Worm (Caenorhabditis elegans): ENCODE results near the gene fbxa-18.

ce11 chrV:16182110-16182509 lies 39.6 kb downstream of the fbxa-18 start, which contains the start of gene srz-13:
- TF ChIP-seq fos-1 (tag; optimal IDR thresholded peaks at IDR 0.05) (no peak), sox-4 (tag; optimal IDR thresholded peaks at IDR 0.05) (no peak), lin-15B (tag; optimal IDR thresholded peaks at IDR 0.05) (no peak)
